Fruit fly (Drosophila melanogaster) whole organism, prepupa: ENCODE results near the gene CG18180.
A peak's percentile ranks its signal among the peaks of the same experiment; 100 is the strongest.

Experiments used
- Blimp-1 ChIP-seq: fragments of 200-800 bp; sonication (Bioruptor generic); optimal IDR thresholded peaks from 3 replicates; lab custom pipeline; 2017; ENCODE audit warnings: missing biosample characterization, missing genetic modification characterization, mild to moderate bottlenecking, moderate library complexity, missing genetic modification reagents
- CG32006 ChIP-seq: fragments of 200-800 bp; sonication (Bioruptor generic); optimal IDR thresholded peaks from 3 replicates; lab custom pipeline; 2017; ENCODE audit warnings: missing biosample characterization, mild to moderate bottlenecking, missing genetic modification characterization
- Eip78C ChIP-seq: fragments of 200-800 bp; sonication (Bioruptor generic); peaks from one replicate; lab custom pipeline; 2016; ENCODE audit warnings: missing biosample characterization, missing genetic modification characterization
- Eip93F ChIP-seq: fragments of 200-800 bp; sonication (Bioruptor generic); optimal IDR thresholded peaks from 2 replicates; lab custom pipeline; 2016; ENCODE audit warnings: missing biosample characterization, mild to moderate bottlenecking, missing genetic modification characterization
- Hr38 ChIP-seq: sonication (Bioruptor generic); optimal IDR thresholded peaks from 2 replicates; lab custom pipeline; 2016; ENCODE audit warnings: missing biosample characterization, missing genetic modification characterization
- Sox102F ChIP-seq: fragments of 200-800 bp; sonication (Bioruptor generic); optimal IDR thresholded peaks from 2 replicates; lab custom pipeline; 2016; ENCODE audit warnings: missing biosample characterization, mild to moderate bottlenecking, missing genetic modification characterization
- dac ChIP-seq: fragments of 200-800 bp; sonication (Bioruptor generic); optimal IDR thresholded peaks from 2 replicates; lab custom pipeline; 2017; ENCODE audit warnings: missing biosample characterization, mild to moderate bottlenecking, missing genetic modification characterization
- pdm3 ChIP-seq: fragments of 200-800 bp; sonication (Bioruptor generic); optimal IDR thresholded peaks from 3 replicates; lab custom pipeline; 2016; ENCODE audit warnings: missing biosample characterization, missing genetic modification characterization

DNA sequence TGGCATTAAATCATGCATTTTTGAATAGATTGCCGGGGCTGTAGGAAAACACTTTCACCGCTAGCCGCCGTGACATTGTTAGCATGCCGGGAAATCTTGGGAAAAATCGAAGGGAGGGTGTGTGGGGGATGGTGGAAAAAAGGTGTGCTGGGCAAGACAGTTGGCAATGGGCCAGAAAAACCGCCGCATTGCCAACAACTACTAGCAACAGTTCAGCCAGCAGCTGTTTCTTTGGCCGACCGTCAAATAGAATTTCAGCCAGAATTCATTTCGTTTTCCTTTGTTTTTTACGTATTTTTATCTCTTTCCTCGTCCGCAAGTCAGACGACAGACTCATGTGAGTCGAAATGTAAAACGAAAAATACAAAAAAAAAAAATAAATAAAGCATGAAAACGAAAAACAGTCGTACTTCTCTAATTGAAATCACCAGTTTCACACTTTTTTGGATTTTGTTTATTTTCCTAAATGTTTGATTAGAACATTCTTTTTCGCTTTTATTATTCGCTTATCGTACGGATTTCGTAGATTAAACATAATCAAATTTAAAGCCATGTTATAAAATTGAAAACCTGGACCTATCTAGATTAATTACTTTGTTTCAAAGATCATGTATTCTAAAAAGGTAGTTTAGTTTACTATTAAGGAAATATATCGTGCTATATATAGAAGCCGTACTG is 50.1 kb downstream of the CG18180 start:
- TF ChIP-seq Eip78C (GFP tag; lab: Kevin White, UChicago) (peak; percentile 52), Eip93F (GFP tag; lab: Kevin White, UChicago) (no peak), dac (GFP tag; lab: Kevin White, UChicago) (no peak), pdm3 (GFP tag; lab: Kevin White, UChicago) (no peak), Hr38 (GFP tag; lab: Kevin White, UChicago) (no peak), Blimp-1 (GFP tag; lab: Kevin White, UChicago) (no peak), Sox102F (GFP tag; lab: Kevin White, UChicago) (no peak), CG32006 (GFP tag; lab: Kevin White, UChicago) (no peak)
